Fruit fly (Drosophila melanogaster): ENCODE results near the gene CG13838.

DNA sequence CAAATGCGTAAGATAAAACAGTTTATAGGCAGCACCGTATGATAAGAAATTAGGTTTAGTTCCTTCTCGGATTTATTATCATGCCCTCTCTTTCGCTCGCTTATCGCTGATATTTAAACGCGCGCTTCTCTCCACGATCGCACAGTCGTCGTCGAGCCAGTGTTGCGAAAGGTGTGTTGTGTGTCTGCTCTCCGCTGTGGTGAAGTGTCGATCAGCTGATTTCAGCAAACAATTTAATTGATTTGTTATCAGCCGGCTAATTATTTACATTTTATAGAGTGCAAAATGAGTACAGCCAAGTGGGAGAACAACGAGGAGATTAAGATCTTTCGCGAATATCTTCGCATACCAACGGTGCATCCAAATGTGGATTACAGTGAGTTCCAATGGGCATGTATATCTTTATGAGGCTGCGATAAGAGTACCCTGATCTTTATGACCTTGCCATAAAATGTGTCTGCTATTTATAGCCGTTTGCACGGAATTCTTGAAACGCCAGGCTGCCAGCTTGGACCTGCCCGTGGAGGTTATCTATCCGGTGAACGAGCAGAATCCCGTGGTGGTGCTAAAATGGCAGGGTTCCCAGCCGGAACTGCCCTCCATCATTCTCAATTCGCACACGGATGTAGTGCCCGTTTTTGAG lies 49.7 kb downstream of the CG13838 start, which contains the start of the genes CG17110 and CG6726:
- TF ChIP-seq pan (optimal IDR thresholded peaks at IDR 0.05): no peak
- TF ChIP-seq usp (GFP tag; optimal IDR thresholded peaks at IDR 0.05): no peak
- no peak for TF ChIP-seq EcR (GFP tag; optimal IDR thresholded peaks at IDR 0.05)
- no peak for TF ChIP-seq psq (optimal IDR thresholded peaks at IDR 0.05)
- TF ChIP-seq Dll (optimal IDR thresholded peaks at IDR 0.05): no peak

All from whole organism.